Worm (Caenorhabditis elegans): ENCODE results near the gene srd-12.

- TF ChIP-seq him-1 (tag; optimal IDR thresholded peaks at IDR 0.05) (no peak), dao-5 (tag; optimal IDR thresholded peaks at IDR 0.05) (no peak)
These were observed 39.4 kb upstream of the srd-12 start, which contains the start of gene T19E7.6 for ce11 chrIV:5669459-5669858.

All from whole organism, L4/young adult.